Fruit fly (Drosophila melanogaster) whole organism, embryonic: ENCODE data around the gene SamDC.

ENCODE experiments used
- Bdp1 ChIP-seq: fragments of 200-800 bp; sonication (Bioruptor generic); optimal IDR thresholded peaks from 3 replicates; lab custom pipeline; 2016; ENCODE audit warnings: missing biosample characterization, missing genetic modification characterization
- CG11398 ChIP-seq: fragments of 200-800 bp; sonication (Bioruptor generic); optimal IDR thresholded peaks from 2 replicates; lab custom pipeline; 2016; ENCODE audit warnings: missing biosample characterization, missing genetic modification characterization
- CG11560 ChIP-seq: fragments of 200-800 bp; sonication (Bioruptor generic); IDR thresholded peaks from 3 replicates; pipeline ENCODE4 v1.3.6; 2022; ENCODE audit warnings: missing biosample characterization, missing genetic modification characterization
- CG12769 ChIP-seq: fragments of 200-800 bp; sonication (Bioruptor generic); optimal IDR thresholded peaks from 2 replicates; lab custom pipeline; 2019; ENCODE audit warnings: missing biosample characterization, mild to moderate bottlenecking, missing genetic modification characterization, moderate library complexity
- CG13287 ChIP-seq: fragments of 200-800 bp; sonication (Bioruptor generic); IDR thresholded peaks from 2 replicates; pipeline ENCODE4 v1.3.6; 2022; ENCODE audit warnings: missing biosample characterization, missing genetic modification characterization; ENCODE audit not compliant: partially characterized antibody
- CG13424 ChIP-seq: fragments of 200-800 bp; sonication (Bioruptor generic); optimal IDR thresholded peaks from 2 replicates; lab custom pipeline; 2019; ENCODE audit warnings: missing biosample characterization, mild to moderate bottlenecking, missing genetic modification characterization, moderate library complexity
- CG17802 ChIP-seq: fragments of 200-800 bp; sonication (Bioruptor generic); optimal IDR thresholded peaks from 2 replicates; lab custom pipeline; 2018; ENCODE audit warnings: missing biosample characterization, mild to moderate bottlenecking, missing genetic modification characterization, moderate library complexity
- CG2875 ChIP-seq: fragments of 200-800 bp; sonication (Bioruptor generic); optimal IDR thresholded peaks from 2 replicates; lab custom pipeline; 2017; ENCODE audit warnings: missing biosample characterization, mild to moderate bottlenecking, missing genetic modification characterization, missing genetic modification reagents
- CG30020 ChIP-seq: fragments of 200-800 bp; optimal IDR thresholded peaks from 2 replicates; lab custom pipeline; 2019; ENCODE audit warnings: missing biosample characterization, mild to moderate bottlenecking, missing genetic modification characterization, moderate library complexity
- CG33213 ChIP-seq: fragments of 200-800 bp; sonication (Bioruptor generic); optimal IDR thresholded peaks from 3 replicates; lab custom pipeline; 2016; ENCODE audit warnings: missing biosample characterization, missing genetic modification characterization
- CG3838 ChIP-seq: fragments of 200-800 bp; sonication (Bioruptor generic); optimal IDR thresholded peaks from 3 replicates; lab custom pipeline; 2016; ENCODE audit warnings: missing biosample characterization, missing genetic modification characterization
- CG4282 ChIP-seq: fragments of 200-800 bp; sonication (Bioruptor generic); optimal IDR thresholded peaks from 2 replicates; lab custom pipeline; 2016; ENCODE audit warnings: missing biosample characterization, missing genetic modification characterization
- CG5245 ChIP-seq: fragments of 200-800 bp; sonication (Bioruptor generic); optimal IDR thresholded peaks from 3 replicates; lab custom pipeline; 2016; ENCODE audit warnings: missing biosample characterization, missing genetic modification characterization
- CG6765 ChIP-seq: fragments of 200-800 bp; sonication (Bioruptor generic); optimal IDR thresholded peaks from 3 replicates; lab custom pipeline; 2017; ENCODE audit warnings: missing biosample characterization, mild to moderate bottlenecking, missing genetic modification characterization
- CG6854 ChIP-seq: fragments of 200-800 bp; sonication (Bioruptor generic); optimal IDR thresholded peaks from 3 replicates; lab custom pipeline; 2017; ENCODE audit warnings: missing biosample characterization, mild to moderate bottlenecking, missing genetic modification characterization
- CG9932 ChIP-seq: fragments of 200-800 bp; sonication (Bioruptor generic); IDR thresholded peaks from 2 replicates; pipeline ENCODE4 v1.3.6; 2022; ENCODE audit warnings: missing biosample characterization, missing genetic modification characterization
- Dek ChIP-seq: fragments of 200-800 bp; sonication (Bioruptor generic); optimal IDR thresholded peaks from 3 replicates; lab custom pipeline; 2019; ENCODE audit warnings: missing biosample characterization, mild to moderate bottlenecking, missing genetic modification characterization, moderate library complexity
- Doc2 ChIP-seq: fragments of 200-800 bp; sonication (Bioruptor generic); IDR thresholded peaks from 2 replicates; pipeline ENCODE4 v1.3.6; 2022; ENCODE audit warnings: missing biosample characterization, missing genetic modification characterization
- Drgx ChIP-seq: fragments of 200-800 bp; sonication (Bioruptor generic); IDR thresholded peaks from 2 replicates; pipeline ENCODE4 v1.3.6; 2022; ENCODE audit warnings: missing biosample characterization, missing genetic modification characterization
- Elba2 ChIP-seq: fragments of 200-800 bp; sonication (Bioruptor generic); optimal IDR thresholded peaks from 3 replicates; lab custom pipeline; 2016; ENCODE audit warnings: missing biosample characterization, missing genetic modification characterization
- HLH54F ChIP-seq: fragments of 200-800 bp; sonication (Bioruptor generic); optimal IDR thresholded peaks from 3 replicates; lab custom pipeline; 2016; ENCODE audit warnings: missing biosample characterization, missing genetic modification characterization
- Hsf ChIP-seq: fragments of 200-800 bp; sonication (Bioruptor generic); optimal IDR thresholded peaks from 3 replicates; lab custom pipeline; 2016; ENCODE audit warnings: missing biosample characterization, missing genetic modification characterization
- Kr ChIP-seq: fragments of 200-800 bp; sonication (Bioruptor generic); optimal IDR thresholded peaks from 2 replicates; lab custom pipeline; 2017; ENCODE audit warnings: missing biosample characterization, mild to moderate bottlenecking, missing genetic modification characterization
- Oaz ChIP-seq: fragments of 200-800 bp; sonication (Bioruptor generic); IDR thresholded peaks from 2 replicates; pipeline ENCODE4 v1.3.6; 2022; ENCODE audit warnings: missing biosample characterization, missing genetic modification characterization
- Opbp ChIP-seq: fragments of 200-800 bp; sonication (Bioruptor generic); IDR thresholded peaks from 3 replicates; pipeline ENCODE4 v1.3.6; 2022; ENCODE audit warnings: missing biosample characterization, missing genetic modification characterization; ENCODE audit not compliant: partially characterized antibody
- Optix ChIP-seq: fragments of 200-800 bp; sonication (Bioruptor generic); IDR thresholded peaks from 3 replicates; pipeline ENCODE4 v1.3.6; 2022; ENCODE audit warnings: missing biosample characterization, missing genetic modification characterization
- Poxn ChIP-seq: fragments of 200-800 bp; sonication (Bioruptor generic); IDR thresholded peaks from 2 replicates; pipeline ENCODE4 v1.3.6; 2022; ENCODE audit warnings: missing biosample characterization, missing genetic modification characterization
- Ravus ChIP-seq: fragments of 200-800 bp; sonication (Bioruptor generic); IDR thresholded peaks from 2 replicates; pipeline ENCODE4 v1.3.6; 2022; ENCODE audit warnings: missing biosample characterization, missing genetic modification characterization
- Side ChIP-seq: fragments of 200-800 bp; sonication (Bioruptor generic); optimal IDR thresholded peaks from 2 replicates; lab custom pipeline; 2016; ENCODE audit warnings: missing biosample characterization, missing genetic modification characterization
- Trl ChIP-seq, 3 experiments: fragments of >200 bp in 2 of 3; fragments of 200-800 bp in 1 of 3; sonication (Bioruptor generic) in 1 of 3; optimal IDR thresholded peaks; 2 replicates in 1 of 3; 3 replicates in 2 of 3; lab custom pipeline; 2016 to 2017; ENCODE audit warnings: missing biosample characterization in 1 of 3, missing genetic modification characterization in 1 of 3
- Xbp1 ChIP-seq: fragments of 200-800 bp; sonication (Bioruptor generic); optimal IDR thresholded peaks from 3 replicates; lab custom pipeline; 2016; ENCODE audit warnings: missing biosample characterization, mild to moderate bottlenecking, missing genetic modification characterization
- az2 ChIP-seq: fragments of 200-800 bp; sonication (Bioruptor generic); optimal IDR thresholded peaks from 3 replicates; lab custom pipeline; 2016; ENCODE audit warnings: missing biosample characterization, missing genetic modification characterization
- cwo ChIP-seq: fragments of 200-800 bp; sonication (Bioruptor generic); optimal IDR thresholded peaks from 3 replicates; lab custom pipeline; 2017; ENCODE audit warnings: missing biosample characterization, missing genetic modification characterization, mild to moderate bottlenecking, moderate library complexity, missing genetic modification reagents
- dysf ChIP-seq: fragments of 200-800 bp; sonication (Bioruptor generic); IDR thresholded peaks from 3 replicates; pipeline ENCODE4 v1.3.6; 2022; ENCODE audit warnings: missing biosample characterization, missing genetic modification characterization
- en ChIP-seq: fragments of 200-800 bp; sonication (Bioruptor generic); optimal IDR thresholded peaks from 2 replicates; lab custom pipeline; 2016; ENCODE audit warnings: missing biosample characterization, missing genetic modification characterization
- lbe ChIP-seq: fragments of 200-800 bp; sonication (Bioruptor generic); optimal IDR thresholded peaks from 2 replicates; lab custom pipeline; 2016; ENCODE audit warnings: missing biosample characterization, mild to moderate bottlenecking, missing genetic modification characterization
- lilli ChIP-seq: fragments of 200-800 bp; sonication (Bioruptor generic); optimal IDR thresholded peaks from 3 replicates; lab custom pipeline; 2016; ENCODE audit warnings: missing biosample characterization, missing genetic modification characterization
- lola ChIP-seq, 3 experiments: fragments of >200 bp in 2 of 3; fragments of 200-800 bp in 1 of 3; sonication (Bioruptor generic) in 1 of 3; optimal IDR thresholded peaks; 2 replicates each; lab custom pipeline; 2017 to 2019; ENCODE audit warnings: missing biosample characterization in 3 of 3, missing genetic modification characterization in 3 of 3, mild to moderate bottlenecking in 1 of 3, moderate library complexity in 1 of 3
- mam ChIP-seq: fragments of 200-800 bp; sonication (Bioruptor generic); optimal IDR thresholded peaks from 3 replicates; lab custom pipeline; 2016; ENCODE audit warnings: missing biosample characterization, missing genetic modification characterization
- mirr ChIP-seq: fragments of 200-800 bp; sonication (Bioruptor generic); optimal IDR thresholded peaks from 3 replicates; lab custom pipeline; 2018; ENCODE audit warnings: missing biosample characterization, mild to moderate bottlenecking, missing genetic modification characterization
- onecut ChIP-seq: fragments of 200-800 bp; sonication (Bioruptor generic); IDR thresholded peaks from 2 replicates; pipeline ENCODE4 v1.3.6; 2022; ENCODE audit warnings: missing biosample characterization, missing genetic modification characterization
- org-1 ChIP-seq: fragments of 200-800 bp; sonication (Bioruptor generic); optimal IDR thresholded peaks from 2 replicates; lab custom pipeline; 2017; ENCODE audit warnings: missing biosample characterization, missing genetic modification characterization
- phol ChIP-seq: fragments of 200-800 bp; sonication (Bioruptor generic); optimal IDR thresholded peaks from 3 replicates; lab custom pipeline; 2018; ENCODE audit warnings: missing biosample characterization, mild to moderate bottlenecking, missing genetic modification characterization, moderate library complexity
- pzg ChIP-seq: fragments of 200-800 bp; sonication (Bioruptor generic); optimal IDR thresholded peaks from 3 replicates; lab custom pipeline; 2018; ENCODE audit warnings: missing biosample characterization, mild to moderate bottlenecking, missing genetic modification characterization, moderate library complexity
- sim ChIP-seq: fragments of 200-800 bp; sonication (Bioruptor generic); IDR thresholded peaks from 2 replicates; pipeline ENCODE4 v1.3.6; 2022; ENCODE audit warnings: missing biosample characterization, missing genetic modification characterization
- sisA ChIP-seq: fragments of 200-800 bp; sonication (Bioruptor generic); IDR thresholded peaks from 2 replicates; pipeline ENCODE4 v1.3.6; 2022; ENCODE audit warnings: missing biosample characterization, missing genetic modification characterization
- slbo ChIP-seq: fragments of 200-800 bp; sonication (Bioruptor generic); IDR thresholded peaks from 2 replicates; pipeline ENCODE4 v1.3.6; 2022; ENCODE audit warnings: missing biosample characterization, missing genetic modification characterization
- stwl ChIP-seq: fragments of 200-800 bp; sonication (Bioruptor generic); optimal IDR thresholded peaks from 3 replicates; lab custom pipeline; 2018; ENCODE audit warnings: missing biosample characterization, mild to moderate bottlenecking, missing genetic modification characterization, moderate library complexity
- unpg ChIP-seq: fragments of 200-800 bp; sonication (Bioruptor generic); optimal IDR thresholded peaks from 3 replicates; lab custom pipeline; 2018; ENCODE audit warnings: missing biosample characterization, mild to moderate bottlenecking, missing genetic modification characterization, moderate library complexity
- wek ChIP-seq: fragments of 200-800 bp; sonication (Bioruptor generic); optimal IDR thresholded peaks from 3 replicates; lab custom pipeline; 2018; ENCODE audit warnings: missing biosample characterization, mild to moderate bottlenecking, missing genetic modification characterization, moderate library complexity
- wor ChIP-seq: fragments of 200-800 bp; sonication (Bioruptor generic); IDR thresholded peaks from 2 replicates; pipeline ENCODE4 v1.3.6; 2022; ENCODE audit warnings: missing biosample characterization, missing genetic modification characterization

Gene SamDC

DNA sequence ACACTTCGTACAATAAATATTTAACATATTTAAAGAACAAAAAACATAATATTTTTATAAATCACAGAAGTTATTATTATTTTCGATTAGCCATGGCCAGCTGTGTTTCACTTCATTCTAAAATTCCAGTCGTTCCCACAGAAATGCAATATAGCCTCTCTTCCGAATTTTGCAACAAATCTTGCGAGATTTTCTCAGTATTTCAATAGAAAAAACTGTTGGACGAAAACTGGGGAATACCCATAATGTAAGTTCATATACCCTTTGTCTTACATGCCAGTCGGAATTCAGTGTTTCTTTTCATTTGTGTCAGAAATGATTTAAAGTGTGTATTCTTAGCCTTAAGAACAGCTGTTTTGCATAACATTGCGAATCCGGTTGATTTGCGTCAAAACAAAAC lies 17.3 kb downstream of the SamDC start, which contains the start of the genes CtsL4 and ClpP (continued):
- no peak for TF ChIP-seq Doc2 (GFP tag; lab: Robert Waterston, UW)
- peak; percentile 34 for TF ChIP-seq HLH54F (GFP tag; lab: Kevin White, UChicago)
- no peak for TF ChIP-seq CG3838 (GFP tag; lab: Kevin White, UChicago)
- TF ChIP-seq sisA (GFP tag; lab: Robert Waterston, UW): peak; percentile 32; the same call in 1 of the 2 replicates
- TF ChIP-seq CG9932 (GFP tag; lab: Robert Waterston, UW): no peak; the same call in 1 of the 2 replicates
- TF ChIP-seq CG12769: no peak
- TF ChIP-seq Opbp (GFP tag; lab: Robert Waterston, UW): no peak
- no peak for TF ChIP-seq unpg (GFP tag; lab: Kevin White, UChicago)
- TF ChIP-seq Oaz: no peak; the same call in 1 of the 2 replicates
- TF ChIP-seq CG30020: peak; percentile 100
- TF ChIP-seq CG11398 (GFP tag; lab: Kevin White, UChicago): no peak
- TF ChIP-seq CG11560 (tag; lab: Robert Waterston, UW): no peak
- no peak for TF ChIP-seq lbe (GFP tag; lab: Kevin White, UChicago)
- no peak for TF ChIP-seq en
- no peak for TF ChIP-seq mirr (GFP tag; lab: Kevin White, UChicago)
- TF ChIP-seq CG4282 (GFP tag; lab: Kevin White, UChicago): peak; percentile 2
- TF ChIP-seq lola (GFP tag; optimal IDR thresholded peaks at IDR 0.05; lab: Kevin White, UChicago): peak in 1 of 3 experiments; percentile 43
- TF ChIP-seq Xbp1 (GFP tag; lab: Kevin White, UChicago): peak; percentile 71
- TF ChIP-seq Dek (tag; lab: Kevin White, UChicago): peak; percentile 33
- peak; percentile 59 for TF ChIP-seq Elba2
- TF ChIP-seq wor (GFP tag; lab: Robert Waterston, UW): no peak
- TF ChIP-seq wek (GFP tag; lab: Kevin White, UChicago): peak; percentile 97
- TF ChIP-seq lilli: peak; percentile 60
- peak; percentile 60 for TF ChIP-seq phol (tag; lab: Kevin White, UChicago)
- peak; percentile 59 for TF ChIP-seq Hsf (GFP tag; lab: Kevin White, UChicago)
- peak; percentile 50 for TF ChIP-seq CG13424 (tag; lab: Kevin White, UChicago)
- TF ChIP-seq CG5245 (GFP tag; lab: Kevin White, UChicago): peak; percentile 5
- peak; percentile 72 for TF ChIP-seq pzg (GFP tag; lab: Kevin White, UChicago)
- no peak for TF ChIP-seq Poxn
- TF ChIP-seq Side (GFP tag; lab: Kevin White, UChicago): no peak
- TF ChIP-seq CG2875: peak; percentile 20
- no peak for TF ChIP-seq Trl (optimal IDR thresholded peaks at IDR 0.05; lab: Kevin White, UChicago)
- peak; percentile 8 for TF ChIP-seq Trl (GFP tag; optimal IDR thresholded peaks at IDR 0.05; lab: Kevin White, UChicago)
- TF ChIP-seq CG33213 (GFP tag; lab: Kevin White, UChicago): peak; percentile 15
- no peak for TF ChIP-seq Kr (GFP tag; lab: Kevin White, UChicago)
- no peak for TF ChIP-seq stwl (tag; lab: Kevin White, UChicago)
- TF ChIP-seq cwo: no peak
- TF ChIP-seq Drgx (GFP tag; lab: Robert Waterston, UW): no peak
- TF ChIP-seq az2 (GFP tag; lab: Kevin White, UChicago): peak; percentile 52
- peak; percentile 28; the same call in 1 of the 3 replicates for TF ChIP-seq Optix
- TF ChIP-seq CG6854 (GFP tag; lab: Kevin White, UChicago): no peak
- TF ChIP-seq dysf (GFP tag; lab: Robert Waterston, UW): peak; percentile 50; the same call in 2 of the 3 replicates
- TF ChIP-seq CG17802 (tag; lab: Kevin White, UChicago): peak; percentile 94
- peak; percentile 47 for TF ChIP-seq mam (GFP tag; lab: Kevin White, UChicago)
- no peak for TF ChIP-seq sim (GFP tag; lab: Robert Waterston, UW)
- no peak for TF ChIP-seq Bdp1
- peak; percentile 76 for TF ChIP-seq slbo (GFP tag; lab: Robert Waterston, UW)
- TF ChIP-seq CG6765 (GFP tag; lab: Kevin White, UChicago): no peak
- TF ChIP-seq Ravus (GFP tag; lab: Robert Waterston, UW): no peak
- no peak for TF ChIP-seq onecut
- peak; percentile 33; the same call in 1 of the 2 replicates for TF ChIP-seq CG13287 (GFP tag; lab: Robert Waterston, UW)
- TF ChIP-seq org-1: no peak
